Worm (Caenorhabditis elegans) whole organism, L4/young adult: ENCODE data around the gene T28F3.11.
"Not testable (repeated sequence)": the region's sequence is repeated elsewhere in the genome, so short reads cannot be mapped to it uniquely, and the experiment has no call there.

Source experiments
- W03F9.2 ChIP-seq: fragments of 150-350 bp; optimal IDR thresholded peaks from 2 replicates; lab custom pipeline; 2014; ENCODE audit warnings: missing biosample characterization, missing genetic modification characterization
- dao-5 ChIP-seq: sonication (generic microtip); optimal IDR thresholded peaks from 2 replicates; lab custom pipeline; 2016; ENCODE audit warnings: missing genotype, missing genetic modification characterization, moderate library complexity, missing compliant biosample characterization
- him-1 ChIP-seq: sonication (generic microtip); optimal IDR thresholded peaks from 2 replicates; lab custom pipeline; 2016; ENCODE audit warnings: missing genotype, missing genetic modification reagents, missing genetic modification characterization, missing compliant biosample characterization

Gene T28F3.11

DNA sequence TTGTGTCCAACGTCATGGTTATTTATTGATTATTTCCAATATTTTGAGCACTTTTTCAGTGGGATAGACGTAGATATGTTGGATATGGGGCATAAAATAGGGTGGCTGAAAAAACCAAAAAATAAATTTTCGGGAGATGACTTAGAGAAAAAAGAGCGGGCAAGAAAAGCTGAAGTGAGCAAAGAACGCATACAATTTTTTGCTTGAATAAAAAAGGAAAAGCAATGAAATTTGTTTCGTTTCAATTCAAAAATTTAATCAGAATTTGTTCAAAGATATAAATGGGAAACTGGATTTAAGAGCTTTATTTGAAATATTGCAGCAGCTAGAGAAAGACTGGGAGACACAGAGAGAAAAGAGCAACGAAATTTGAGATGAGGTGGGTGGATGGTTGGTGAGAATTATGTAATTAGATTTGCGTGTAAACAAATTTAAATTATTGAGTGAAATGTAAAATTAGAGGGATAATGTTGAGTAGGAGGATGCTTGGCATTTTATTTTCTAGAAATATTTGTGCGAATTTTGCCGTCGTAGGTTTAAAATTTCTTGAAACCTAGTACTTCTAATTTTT is at the start of gene T28F3.11, which contains the start of gene slc-17.4:
Gene T28F3.11, minus strand, starts transcription at position 51 of the 571 bp plus-strand sequence.
Gene slc-17.4, minus strand, starts transcription at position 105 of the 571 bp plus-strand sequence.
- TF ChIP-seq W03F9.2 (no peak), him-1 (tag; lab: Kevin White, UChicago) (no peak), dao-5 (tag; lab: Kevin White, UChicago) (no peak)

DNA sequence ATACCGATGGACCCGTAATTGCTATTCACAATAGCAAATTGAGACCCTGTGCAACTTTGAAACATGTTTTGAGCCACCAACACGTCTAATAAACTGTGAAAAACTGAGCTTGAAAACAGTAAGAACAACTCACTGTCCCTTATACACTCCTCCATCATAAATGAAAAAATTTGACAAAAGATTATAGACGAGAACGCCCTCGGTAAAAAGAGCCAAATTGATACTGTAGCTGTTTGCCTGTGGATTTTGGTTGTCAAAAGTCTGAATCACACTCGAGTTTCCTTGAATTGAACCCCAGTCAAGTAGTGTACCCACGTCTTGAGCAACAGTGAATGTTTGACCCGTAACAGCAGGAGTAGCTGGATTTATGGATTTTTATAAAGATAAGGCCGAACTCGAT is 49.6 kb upstream of the T28F3.11 start:
- no peak for TF ChIP-seq him-1 (tag; lab: Kevin White, UChicago)
- TF ChIP-seq W03F9.2 = no peak
- TF ChIP-seq dao-5 (tag; lab: Kevin White, UChicago) = no peak

DNA sequence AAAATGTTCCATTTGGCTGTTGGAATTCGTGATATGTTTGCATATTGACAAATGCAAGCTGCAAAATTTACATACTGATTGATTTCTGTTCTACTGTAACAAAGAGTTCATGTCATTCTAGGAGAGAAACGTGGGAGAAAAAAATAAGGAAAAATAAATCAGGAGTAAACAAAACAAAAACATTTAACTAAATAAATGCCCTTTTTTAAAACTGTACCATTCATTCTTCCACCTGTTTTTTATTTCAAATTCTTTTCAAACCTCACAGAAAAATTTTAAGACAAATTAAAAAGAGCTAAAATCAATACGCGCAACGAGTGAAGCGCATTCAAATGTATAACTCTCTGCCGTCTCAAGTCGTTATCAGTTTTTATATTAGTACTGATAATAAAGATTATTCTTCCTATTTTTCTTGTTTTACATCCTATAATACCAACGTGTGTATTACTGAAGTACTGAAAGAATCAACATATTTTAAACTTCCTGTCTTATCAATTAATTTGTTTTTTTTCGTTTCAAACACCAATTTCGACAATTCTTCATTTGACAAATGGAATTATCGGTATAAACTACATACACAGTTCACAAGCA is 47.5 kb upstream of the T28F3.11 start, which contains the start of gene C49C3.10:
Gene C49C3.10, minus strand, starts transcription at position 51 of the 591 bp plus-strand sequence.
- no peak for TF ChIP-seq dao-5 (tag; lab: Kevin White, UChicago)
- TF ChIP-seq him-1 (tag; lab: Kevin White, UChicago) = no peak
- no peak for TF ChIP-seq W03F9.2

DNA sequence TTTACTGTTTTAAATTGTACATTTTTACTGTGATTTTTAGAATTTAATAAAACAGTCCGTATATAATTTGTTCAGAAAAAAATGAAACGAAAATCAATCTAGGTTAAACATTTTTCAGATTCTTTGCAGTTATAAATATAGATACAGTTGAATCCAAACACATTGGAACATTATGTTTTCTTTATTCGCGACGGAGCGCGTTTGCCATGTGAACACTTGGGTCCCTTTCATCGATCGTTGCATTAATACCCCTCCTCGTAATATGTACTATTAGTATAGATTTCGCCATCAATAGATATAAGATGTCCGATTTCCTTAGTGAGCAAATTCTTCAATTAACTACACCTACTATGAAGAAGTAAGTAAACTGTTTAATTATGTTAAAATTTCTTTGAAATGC is 43.6 kb upstream of the T28F3.11 start, which contains the start of gene C49C3.8:
Gene C49C3.8, plus strand, starts transcription at position 173 of the 400 bp plus-strand sequence.
- TF ChIP-seq W03F9.2 (no peak), dao-5 (tag; lab: Kevin White, UChicago) (no peak), him-1 (tag; lab: Kevin White, UChicago) (no peak)

DNA sequence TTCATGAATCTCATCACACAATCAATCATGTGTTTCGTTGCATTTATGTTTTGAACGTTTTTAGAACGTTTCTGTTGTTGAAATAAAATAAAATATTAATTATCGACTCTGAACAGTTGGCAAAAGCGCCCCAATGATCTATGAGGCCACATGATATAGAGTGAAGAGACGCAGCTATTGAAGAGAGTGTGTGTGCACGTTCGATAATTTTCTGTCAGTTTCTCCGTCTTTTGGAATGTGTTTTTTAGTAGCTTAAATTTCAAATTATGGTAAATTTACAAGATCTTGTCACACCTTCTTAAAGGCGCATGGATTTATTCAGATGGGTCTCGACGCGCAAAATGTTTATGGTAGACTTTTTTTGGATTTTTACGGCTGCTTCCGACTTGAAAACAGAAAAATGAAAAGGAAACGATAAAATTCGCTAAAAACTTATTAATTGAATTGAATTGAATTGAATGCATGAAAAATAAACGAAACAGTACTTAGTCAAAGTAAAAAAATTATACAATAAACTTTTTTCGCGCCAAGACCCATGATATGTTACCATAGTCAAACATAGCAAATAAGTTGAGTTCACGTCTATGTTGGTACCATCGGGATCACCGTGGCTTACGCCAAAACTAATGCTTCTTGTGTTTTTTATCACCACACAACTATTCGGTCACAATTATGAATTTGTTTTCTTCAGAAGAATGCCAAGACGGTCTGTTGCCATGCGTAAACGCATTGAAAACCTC is 42.2 kb upstream of the T28F3.11 start, which contains the start of gene C49C3.15:
Gene C49C3.15, plus strand, starts transcription at position 690 of the 740 bp plus-strand sequence.
- TF ChIP-seq dao-5 (tag; lab: Kevin White, UChicago) = no peak
- TF ChIP-seq him-1 (tag; lab: Kevin White, UChicago) = no peak
- TF ChIP-seq W03F9.2 = no peak

DNA sequence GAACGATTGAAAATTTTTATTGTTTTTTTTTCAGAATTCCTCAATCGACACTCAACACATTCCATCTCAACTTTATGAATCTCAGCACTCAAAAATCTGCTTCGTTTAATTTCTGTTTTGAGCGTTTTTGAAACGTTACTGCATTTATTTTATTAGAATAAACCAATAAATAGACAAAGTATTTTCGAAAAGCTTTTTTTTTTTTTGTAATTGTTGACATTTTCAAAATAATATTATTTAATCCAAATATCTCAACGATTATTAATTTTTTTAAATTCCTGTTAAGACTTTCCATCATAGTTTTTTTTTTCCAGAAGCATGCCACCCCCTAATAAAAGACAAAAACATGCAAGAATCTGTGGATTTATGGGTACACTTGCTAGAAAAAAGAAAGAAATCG is 40.8 kb upstream of the T28F3.11 start, which contains the start of gene C49C3.7:
Gene C49C3.7, plus strand, starts transcription at position 301 of the 400 bp plus-strand sequence.
- TF ChIP-seq dao-5 (tag; lab: Kevin White, UChicago) (no peak), him-1 (tag; lab: Kevin White, UChicago) (no peak), W03F9.2 (no peak)

DNA sequence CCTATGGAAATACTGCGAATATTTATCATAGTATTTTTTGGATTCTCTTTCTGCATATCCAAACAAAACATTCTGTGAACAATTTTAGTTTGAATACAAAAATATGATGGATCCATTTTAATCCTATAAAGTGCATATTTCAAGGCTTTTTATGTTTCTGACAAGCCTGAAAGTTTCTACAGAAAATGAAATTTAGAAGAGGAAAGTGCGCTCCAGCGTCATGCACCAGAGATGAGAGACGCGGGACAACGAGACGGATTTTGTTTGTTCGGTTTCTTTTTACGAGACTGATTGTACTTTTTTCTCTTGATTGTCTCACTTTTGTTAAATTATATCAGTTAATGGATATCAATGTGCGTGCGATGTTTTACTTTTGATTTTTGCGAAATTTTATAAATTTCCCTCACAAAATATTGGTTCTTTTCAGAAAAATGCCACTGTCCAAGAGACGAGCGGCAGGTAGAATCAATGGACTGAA is 39.7 kb upstream of the T28F3.11 start, which contains the start of gene C49C3.6:
Gene C49C3.6, plus strand, starts transcription at position 428 of the 478 bp plus-strand sequence.
- TF ChIP-seq dao-5 (tag; lab: Kevin White, UChicago) = no peak

DNA sequence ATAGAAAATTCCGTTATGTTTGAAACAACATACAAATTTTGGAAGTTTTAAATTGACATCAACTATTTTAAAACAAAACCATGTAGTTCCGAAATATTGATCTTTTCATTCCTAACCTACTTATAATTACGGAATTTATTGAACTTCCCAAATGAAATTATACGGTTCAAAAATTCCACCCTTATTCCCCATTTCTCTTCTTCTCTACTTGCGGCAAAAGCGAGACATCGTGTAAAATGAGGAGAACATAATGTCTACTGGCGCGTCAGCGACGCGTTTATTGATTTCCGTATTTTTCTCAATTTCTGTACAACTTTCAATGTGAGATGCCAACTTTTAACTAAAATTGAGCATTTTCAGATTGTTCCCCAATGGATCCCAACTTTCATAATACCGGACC is 37.4 kb upstream of the T28F3.11 start, which contains the start of gene ceh-88:
Gene ceh-88, plus strand, starts transcription at position 355 of the 400 bp plus-strand sequence.
- TF ChIP-seq W03F9.2 = no peak

DNA sequence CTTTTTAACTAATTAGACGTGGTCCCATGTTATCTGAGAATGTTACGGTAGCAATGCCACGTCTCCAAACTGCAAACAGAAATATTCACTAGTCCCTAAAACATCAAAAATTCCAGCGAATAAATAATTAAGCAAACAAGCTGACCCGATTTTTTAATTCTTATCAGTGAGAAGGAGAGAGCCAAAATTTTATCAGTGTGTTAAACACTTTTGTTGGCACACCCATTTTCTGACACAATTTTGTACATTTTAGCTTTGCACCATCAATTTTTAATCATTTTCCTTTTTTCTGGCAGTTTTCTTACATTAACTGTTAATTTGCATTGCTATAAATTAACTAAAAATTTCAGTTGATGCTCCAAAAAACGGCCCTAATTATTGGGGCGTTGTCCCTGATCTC is 29.0 kb upstream of the T28F3.11 start, which contains the start of gene C49C3.4:
Gene C49C3.4, plus strand, starts transcription at position 351 of the 400 bp plus-strand sequence.
- TF ChIP-seq dao-5 (tag; lab: Kevin White, UChicago) (no peak), W03F9.2 (no peak), him-1 (tag; lab: Kevin White, UChicago) (no peak)

DNA sequence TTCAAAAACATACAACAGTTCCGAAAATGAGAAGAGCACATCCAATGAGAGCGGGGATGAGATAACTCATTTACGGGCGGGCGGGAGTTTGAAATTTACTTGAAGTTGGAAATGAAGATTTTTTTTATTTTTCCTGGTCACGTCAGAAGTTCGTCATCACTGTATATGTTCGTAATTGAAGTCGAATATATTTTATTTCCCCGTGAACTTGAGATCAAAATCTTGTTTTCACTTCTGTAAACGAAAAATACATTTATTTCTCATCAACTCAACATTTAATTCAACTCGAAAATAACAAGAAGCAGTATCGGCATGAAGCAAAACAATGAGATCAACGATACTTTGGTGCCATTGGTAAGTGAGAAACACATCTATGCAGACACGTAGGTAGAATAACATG is 24.9 kb upstream of the T28F3.11 start, which contains the start of gene C49C3.20:
Gene C49C3.20, minus strand, starts transcription at position 101 of the 400 bp plus-strand sequence.
- TF ChIP-seq dao-5 (tag; lab: Kevin White, UChicago) (no peak), him-1 (tag; lab: Kevin White, UChicago) (no peak), W03F9.2 (no peak)

DNA sequence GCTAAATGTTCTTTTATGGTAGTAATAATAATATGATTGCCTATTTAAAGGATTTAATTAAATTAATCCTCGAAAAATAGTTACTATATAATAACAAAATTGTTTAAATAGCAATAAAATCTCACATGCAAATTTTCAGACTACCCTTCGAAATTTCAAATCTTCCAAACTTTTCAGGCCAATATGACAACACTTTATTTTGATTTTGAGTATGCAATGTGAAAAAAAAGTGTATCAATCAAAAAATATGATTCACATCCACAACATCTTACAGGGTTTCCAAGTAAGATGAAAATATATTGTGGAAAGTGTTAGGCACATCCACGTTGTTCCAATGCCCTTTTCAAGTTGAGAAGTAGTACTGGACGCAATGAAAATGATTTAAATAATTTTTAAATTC is 20.4 kb upstream of the T28F3.11 start, which contains the start of gene snf-9:
Gene snf-9, plus strand, starts transcription at position 301 of the 400 bp plus-strand sequence.
- TF ChIP-seq W03F9.2 = no peak
- no peak for TF ChIP-seq him-1 (tag; lab: Kevin White, UChicago)
- TF ChIP-seq dao-5 (tag; lab: Kevin White, UChicago) = no peak

DNA sequence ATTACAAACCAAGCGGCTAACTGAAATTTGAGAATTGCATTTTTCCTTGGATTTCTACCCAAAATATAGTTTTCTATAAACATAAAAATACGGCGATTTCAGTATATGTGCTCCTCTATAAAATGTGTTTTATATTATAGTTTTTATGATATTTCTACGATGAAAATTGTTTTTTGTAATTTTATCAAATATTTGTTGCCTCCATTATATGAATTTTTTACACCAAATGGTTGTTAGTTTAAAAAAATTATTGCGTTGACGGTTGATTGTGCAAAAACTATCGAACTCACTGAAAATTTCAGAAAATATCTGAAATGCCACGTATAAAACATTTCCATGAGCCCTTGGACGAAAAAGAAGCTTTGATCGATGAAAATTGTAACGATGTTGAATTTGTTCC is 16.7 kb upstream of the T28F3.11 start, which contains the start of gene T28F3.9:
Gene T28F3.9, plus strand, starts transcription at position 301 of the 400 bp plus-strand sequence.
- no peak for TF ChIP-seq dao-5 (tag; lab: Kevin White, UChicago)
- TF ChIP-seq him-1 (tag; lab: Kevin White, UChicago) = no peak
- TF ChIP-seq W03F9.2 = no peak

DNA sequence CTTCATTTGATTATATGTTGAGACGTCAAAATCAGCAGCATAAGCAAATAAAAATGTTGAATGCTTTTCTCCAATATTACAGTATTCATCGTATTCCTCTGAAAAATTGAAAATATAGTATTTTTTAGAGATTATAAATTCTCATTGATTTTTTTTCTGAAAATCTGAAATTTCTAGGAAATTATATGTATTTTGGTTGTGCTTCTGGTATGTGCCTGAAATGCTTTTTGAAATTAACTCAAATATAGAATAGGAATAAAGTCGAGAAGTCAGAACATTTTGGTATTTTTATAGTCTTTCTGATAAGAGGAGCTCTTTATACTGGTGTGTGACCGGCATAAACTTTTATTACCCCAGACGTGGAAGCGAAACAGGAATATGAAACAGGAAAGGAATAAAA is 15.7 kb upstream of the T28F3.11 start, which contains the start of gene T28F3.8:
Gene T28F3.8, minus strand, starts transcription at position 101 of the 400 bp plus-strand sequence.
- not testable (repeated sequence) for TF ChIP-seq him-1 (tag; lab: Kevin White, UChicago); W03F9.2; dao-5 (tag; lab: Kevin White, UChicago)
